Worm (Caenorhabditis elegans): ENCODE measurements around the gene jmjd-5.

DNA sequence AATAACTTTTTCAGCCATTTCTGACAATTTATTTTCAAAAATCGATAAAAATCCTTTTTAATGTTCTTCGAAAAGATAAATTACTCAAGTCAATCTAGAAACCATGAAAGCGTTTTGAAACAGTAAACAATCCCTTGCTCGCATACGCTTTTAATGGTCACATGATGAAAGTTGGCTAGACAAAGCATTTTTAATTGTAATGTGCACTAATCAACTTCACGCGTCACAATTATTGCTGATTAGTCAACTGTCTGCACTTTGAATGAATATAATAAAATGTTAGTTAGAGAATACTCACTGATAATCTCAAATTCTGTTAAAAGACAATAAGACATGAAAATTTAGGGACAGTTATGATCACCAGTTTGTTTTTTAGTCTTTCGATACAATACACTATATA lies 29.3 kb downstream of the jmjd-5 start:
- TF ChIP-seq ama-1 (optimal IDR thresholded peaks at IDR 0.05) = no peak
- TF ChIP-seq ama-1 (GFP tag; optimal IDR thresholded peaks at IDR 0.05) = no peak
- no peak for TF ChIP-seq pha-4 (tag; optimal IDR thresholded peaks at IDR 0.05)

All from whole organism, young adult.